Fruit fly (Drosophila melanogaster) whole organism, adult: ENCODE results near the gene anox.

Source experiments
- CG11617 ChIP-seq: fragments of 200-800 bp; sonication (Bioruptor generic); optimal IDR thresholded peaks from 2 replicates; lab custom pipeline; 2017; ENCODE audit warnings: mild to moderate bottlenecking, missing biosample characterization, missing genetic modification reagents, missing genetic modification characterization
- CG12768 ChIP-seq: fragments of 200-800 bp; sonication (Bioruptor generic); optimal IDR thresholded peaks from 2 replicates; lab custom pipeline; 2017; ENCODE audit warnings: missing biosample characterization, missing genetic modification characterization, mild to moderate bottlenecking, moderate library complexity, missing genetic modification reagents
- CG14711 ChIP-seq: fragments of 200-800 bp; sonication (Bioruptor generic); optimal IDR thresholded peaks from 2 replicates; lab custom pipeline; 2018; ENCODE audit warnings: missing biosample characterization, mild to moderate bottlenecking, missing genetic modification characterization, moderate library complexity
- CG1620 ChIP-seq: fragments of 200-800 bp; sonication (Bioruptor generic); optimal IDR thresholded peaks from 2 replicates; lab custom pipeline; 2016; ENCODE audit warnings: missing biosample characterization, missing genetic modification characterization
- CG33017 ChIP-seq: fragments of 200-800 bp; sonication (Bioruptor generic); optimal IDR thresholded peaks from 2 replicates; lab custom pipeline; 2018; ENCODE audit warnings: missing biosample characterization, mild to moderate bottlenecking, missing genetic modification characterization, moderate library complexity
- CG5204 ChIP-seq: fragments of 200-800 bp; sonication (Bioruptor generic); optimal IDR thresholded peaks from 2 replicates; lab custom pipeline; 2016; ENCODE audit warnings: missing biosample characterization, missing genetic modification characterization
- CG7045 ChIP-seq: fragments of 200-800 bp; sonication (Bioruptor generic); optimal IDR thresholded peaks from 2 replicates; lab custom pipeline; 2017; ENCODE audit warnings: missing biosample characterization, mild to moderate bottlenecking, missing genetic modification characterization
- CG7101 ChIP-seq: fragments of 200-800 bp; sonication (Bioruptor generic); optimal IDR thresholded peaks from 2 replicates; lab custom pipeline; 2018; ENCODE audit warnings: missing biosample characterization, mild to moderate bottlenecking, missing genetic modification characterization, moderate library complexity
- Clk ChIP-seq: fragments of 200-800 bp; sonication (Bioruptor generic); optimal IDR thresholded peaks from 2 replicates; lab custom pipeline; 2017; ENCODE audit warnings: missing biosample characterization, missing genetic modification characterization
- Crg-1 ChIP-seq: fragments of 200-800 bp; sonication (Bioruptor generic); optimal IDR thresholded peaks from 2 replicates; lab custom pipeline; 2016; ENCODE audit warnings: missing biosample characterization, missing genetic modification characterization
- Hr96 ChIP-seq: fragments of 200-800 bp; sonication (Bioruptor generic); optimal IDR thresholded peaks from 2 replicates; lab custom pipeline; 2016; ENCODE audit warnings: missing biosample characterization, missing genetic modification characterization
- Mnt ChIP-seq: fragments of 200-800 bp; sonication (Bioruptor generic); optimal IDR thresholded peaks from 2 replicates; lab custom pipeline; 2016; ENCODE audit warnings: missing biosample characterization, mild to moderate bottlenecking, missing genetic modification characterization
- bab1 ChIP-seq: fragments of 200-800 bp; sonication (Bioruptor generic); optimal IDR thresholded peaks from 3 replicates; lab custom pipeline; 2019; ENCODE audit warnings: missing biosample characterization, mild to moderate bottlenecking, missing genetic modification characterization, moderate library complexity
- cic ChIP-seq: fragments of 200-800 bp; sonication (Bioruptor generic); optimal IDR thresholded peaks from 2 replicates; lab custom pipeline; 2017; ENCODE audit warnings: missing biosample characterization, mild to moderate bottlenecking, missing genetic modification characterization, moderate library complexity
- cnc ChIP-seq, 2 experiments: fragments of >200 bp; optimal IDR thresholded peaks; 2 replicates each; lab custom pipeline; 2017
- kay ChIP-seq: fragments of 200-800 bp; sonication (Bioruptor generic); peaks from one replicate; lab custom pipeline; 2016; ENCODE audit warnings: missing biosample characterization, missing genetic modification characterization, borderline replicate concordance
- ovo ChIP-seq: fragments of 200-800 bp; sonication (Bioruptor generic); optimal IDR thresholded peaks from 2 replicates; lab custom pipeline; 2016; ENCODE audit warnings: missing biosample characterization, missing genetic modification characterization
- pad ChIP-seq: fragments of 200-800 bp; sonication (Bioruptor generic); optimal IDR thresholded peaks from 3 replicates; lab custom pipeline; 2017; ENCODE audit warnings: missing biosample characterization, missing genetic modification characterization, mild to moderate bottlenecking, moderate library complexity, missing genetic modification reagents
- tj ChIP-seq: fragments of 200-800 bp; sonication (Bioruptor generic); optimal IDR thresholded peaks from 3 replicates; lab custom pipeline; 2017; ENCODE audit warnings: missing biosample characterization, mild to moderate bottlenecking, missing genetic modification characterization, moderate library complexity
- toe ChIP-seq: fragments of 200-800 bp; sonication (Bioruptor generic); optimal IDR thresholded peaks from 2 replicates; lab custom pipeline; 2016; ENCODE audit warnings: missing biosample characterization, missing genetic modification characterization

anox gene

dm6 chrX:21349800-21350309, 30.8 kb upstream of the anox start, which contains the start of the genes peng and sol:
peng (minus strand) TSS chrX:21349843.
sol (plus strand) TSS chrX:21350280.
- TF ChIP-seq toe (GFP tag; lab: Kevin White, UChicago) (peak; percentile 66), Hr96 (GFP tag; lab: Kevin White, UChicago) (no peak), bab1 (peak; percentile 68), CG1620 (GFP tag; lab: Kevin White, UChicago) (peak; percentile 79), CG14711 (tag; lab: Kevin White, UChicago) (peak; percentile 97), pad (GFP tag; lab: Kevin White, UChicago) (peak; percentile 72), cnc (optimal IDR thresholded peaks at IDR 0.05; lab: Kevin White, UChicago) (no peak), CG7045 (no peak), CG33017 (tag; lab: Kevin White, UChicago) (peak; percentile 2), CG5204 (GFP tag; lab: Kevin White, UChicago) (no peak), CG11617 (GFP tag; lab: Kevin White, UChicago) (peak; percentile 80), Crg-1 (GFP tag; lab: Kevin White, UChicago) (peak; percentile 80), CG7101 (tag; lab: Kevin White, UChicago) (peak; percentile 79), Clk (peak; percentile 26), kay (GFP tag; lab: Kevin White, UChicago) (no peak), Mnt (GFP tag; lab: Kevin White, UChicago) (peak; percentile 98), ovo (GFP tag; lab: Kevin White, UChicago) (peak; percentile 29), tj (peak; percentile 46), CG12768 (GFP tag; lab: Kevin White, UChicago) (no peak), cic (no peak)

- TF ChIP-seq cic (no peak), Crg-1 (GFP tag; lab: Kevin White, UChicago) (no peak), toe (GFP tag; lab: Kevin White, UChicago) (peak; percentile 2), tj (peak; percentile 45), CG7045 (peak; percentile 4), ovo (GFP tag; lab: Kevin White, UChicago) (no peak), CG1620 (GFP tag; lab: Kevin White, UChicago) (peak; percentile 58), CG7101 (tag; lab: Kevin White, UChicago) (peak; percentile 56), CG12768 (GFP tag; lab: Kevin White, UChicago) (no peak), kay (GFP tag; lab: Kevin White, UChicago) (no peak), Mnt (GFP tag; lab: Kevin White, UChicago) (peak; percentile 94), CG11617 (GFP tag; lab: Kevin White, UChicago) (peak; percentile 40), pad (GFP tag; lab: Kevin White, UChicago) (peak; percentile 35), Clk (no peak), cnc (optimal IDR thresholded peaks at IDR 0.05; lab: Kevin White, UChicago) (no peak), CG5204 (GFP tag; lab: Kevin White, UChicago) (no peak), CG33017 (tag; lab: Kevin White, UChicago) (peak; percentile 1), CG14711 (tag; lab: Kevin White, UChicago) (peak; percentile 41), bab1 (peak; percentile 77), Hr96 (GFP tag; lab: Kevin White, UChicago) (no peak)
Observed at dm6 chrX:21345036-21345500, 26.0 kb upstream of the anox start, which contains the start of gene dod. dod (plus strand) TSS chrX:21345358.

dm6 chrX:21339476-21339931, 20.4 kb upstream of the anox start, which contains the start of the genes tty and fliI:
tty (minus strand) TSS chrX:21339676.
fliI (plus strand) TSS chrX:21339741.
- TF ChIP-seq CG1620 (GFP tag; lab: Kevin White, UChicago) (peak; percentile 85), Clk (peak; percentile 48), Mnt (GFP tag; lab: Kevin White, UChicago) (peak; percentile 88), cic (peak; percentile 58), tj (peak; percentile 77), CG7045 (peak; percentile 60), toe (GFP tag; lab: Kevin White, UChicago) (peak; percentile 67), pad (GFP tag; lab: Kevin White, UChicago) (peak; percentile 74), kay (GFP tag; lab: Kevin White, UChicago) (no peak), CG11617 (GFP tag; lab: Kevin White, UChicago) (peak; percentile 85), CG33017 (tag; lab: Kevin White, UChicago) (peak; percentile 49), cnc (optimal IDR thresholded peaks at IDR 0.05; lab: Kevin White, UChicago) (no peak), CG5204 (GFP tag; lab: Kevin White, UChicago) (peak; percentile 65), Hr96 (GFP tag; lab: Kevin White, UChicago) (peak; percentile 87), CG12768 (GFP tag; lab: Kevin White, UChicago) (peak; percentile 58), CG14711 (tag; lab: Kevin White, UChicago) (peak; percentile 96), bab1 (peak; percentile 87), CG7101 (tag; lab: Kevin White, UChicago) (peak; percentile 82), Crg-1 (GFP tag; lab: Kevin White, UChicago) (peak; percentile 70), ovo (GFP tag; lab: Kevin White, UChicago) (peak; percentile 87)

- TF ChIP-seq CG5204 (GFP tag; lab: Kevin White, UChicago), result no peak
- peak; percentile 18 for TF ChIP-seq ovo (GFP tag; lab: Kevin White, UChicago)
Observed at dm6 chrX:21338153-21338552, 19.1 kb upstream of the anox start.

dm6 chrX:21337057-21337456, 18.0 kb upstream of the anox start:
- no peak for TF ChIP-seq CG14711 (tag; lab: Kevin White, UChicago)
- TF ChIP-seq CG12768 (GFP tag; lab: Kevin White, UChicago), result no peak
- no peak for TF ChIP-seq cic
- TF ChIP-seq CG5204 (GFP tag; lab: Kevin White, UChicago), result no peak
- TF ChIP-seq Mnt (GFP tag; lab: Kevin White, UChicago), result no peak
- no peak for TF ChIP-seq Crg-1 (GFP tag; lab: Kevin White, UChicago)
- no peak for TF ChIP-seq pad (GFP tag; lab: Kevin White, UChicago)
